Fruit fly (Drosophila melanogaster) whole organism, embryonic: ENCODE results near the gene CG6290.
A peak's percentile ranks its signal among the peaks of the same experiment; 100 is the strongest.

Experiments used
- Ada2b ChIP-seq: fragments of 200-800 bp; sonication (Bioruptor generic); IDR thresholded peaks from 2 replicates; pipeline ENCODE4 v1.3.6; 2022; ENCODE audit warnings: missing biosample characterization, missing genetic modification characterization
- Antp ChIP-seq: fragments of 200-800 bp; sonication (Bioruptor generic); optimal IDR thresholded peaks from 3 replicates; lab custom pipeline; 2016; ENCODE audit warnings: missing biosample characterization, missing genetic modification characterization
- CG10366 ChIP-seq: fragments of 200-800 bp; sonication (Bioruptor generic); IDR thresholded peaks from 2 replicates; pipeline ENCODE4 v1.3.6; 2022; ENCODE audit warnings: missing biosample characterization, missing genetic modification characterization
- CG11456 ChIP-seq: fragments of 200-800 bp; sonication (Bioruptor generic); IDR thresholded peaks from 3 replicates; pipeline ENCODE4 v1.3.6; 2022; ENCODE audit warnings: missing biosample characterization, missing genetic modification characterization
- CG12104 ChIP-seq: fragments of 200-800 bp; sonication (Bioruptor generic); optimal IDR thresholded peaks from 3 replicates; lab custom pipeline; 2016; ENCODE audit warnings: missing biosample characterization, missing genetic modification characterization
- CG12769 ChIP-seq: fragments of 200-800 bp; sonication (Bioruptor generic); optimal IDR thresholded peaks from 2 replicates; lab custom pipeline; 2019; ENCODE audit warnings: missing biosample characterization, mild to moderate bottlenecking, missing genetic modification characterization, moderate library complexity
- CG13424 ChIP-seq: fragments of 200-800 bp; sonication (Bioruptor generic); optimal IDR thresholded peaks from 2 replicates; lab custom pipeline; 2019; ENCODE audit warnings: missing biosample characterization, mild to moderate bottlenecking, missing genetic modification characterization, moderate library complexity
- CG15269 ChIP-seq: fragments of 200-800 bp; sonication (Bioruptor generic); optimal IDR thresholded peaks from 2 replicates; lab custom pipeline; 2018; ENCODE audit warnings: missing biosample characterization, mild to moderate bottlenecking, missing genetic modification characterization, moderate library complexity
- CG16863 ChIP-seq: fragments of 200-800 bp; sonication (Bioruptor generic); optimal IDR thresholded peaks from 3 replicates; lab custom pipeline; 2016; ENCODE audit warnings: missing biosample characterization, missing genetic modification characterization
- CG17186 ChIP-seq: fragments of 200-800 bp; sonication (Bioruptor generic); optimal IDR thresholded peaks from 3 replicates; lab custom pipeline; 2017; ENCODE audit warnings: missing biosample characterization, missing genetic modification reagents, missing genetic modification characterization
- CG17385 ChIP-seq: fragments of 200-800 bp; sonication (Bioruptor generic); optimal IDR thresholded peaks from 3 replicates; lab custom pipeline; 2018; ENCODE audit warnings: missing biosample characterization, mild to moderate bottlenecking, missing genetic modification characterization
- CG17568 ChIP-seq: fragments of 200-800 bp; sonication (Bioruptor generic); optimal IDR thresholded peaks from 2 replicates; lab custom pipeline; 2018; ENCODE audit warnings: missing biosample characterization, mild to moderate bottlenecking, missing genetic modification characterization, moderate library complexity
- CG1792 ChIP-seq: fragments of 200-800 bp; sonication (Bioruptor generic); optimal IDR thresholded peaks from 2 replicates; lab custom pipeline; 2016; ENCODE audit warnings: missing biosample characterization, missing genetic modification characterization
- CG2120 ChIP-seq: fragments of 200-800 bp; sonication (Bioruptor generic); optimal IDR thresholded peaks from 3 replicates; lab custom pipeline; 2016; ENCODE audit warnings: missing biosample characterization, missing genetic modification characterization
- CG32532 ChIP-seq: fragments of 200-800 bp; sonication (Bioruptor generic); IDR thresholded peaks from 2 replicates; pipeline ENCODE4 v1.3.6; 2022; ENCODE audit warnings: missing biosample characterization, missing genetic modification characterization
- CG32767 ChIP-seq: fragments of 200-800 bp; sonication (Bioruptor generic); IDR thresholded peaks from 2 replicates; pipeline ENCODE4 v1.3.6; 2022; ENCODE audit warnings: missing biosample characterization, missing genetic modification characterization
- CG34224 ChIP-seq: fragments of 200-800 bp; sonication (Bioruptor generic); IDR thresholded peaks from 3 replicates; pipeline ENCODE4 v1.3.6; 2022; ENCODE audit warnings: missing biosample characterization, missing genetic modification characterization; ENCODE audit not compliant: partially characterized antibody
- CG6654 ChIP-seq: fragments of 200-800 bp; sonication (Bioruptor generic); optimal IDR thresholded peaks from 2 replicates; lab custom pipeline; 2017; ENCODE audit warnings: missing biosample characterization, mild to moderate bottlenecking, missing genetic modification characterization
- CG6791 ChIP-seq: fragments of 200-800 bp; sonication (Bioruptor generic); IDR thresholded peaks from 3 replicates; pipeline ENCODE4 v1.3.6; 2022; ENCODE audit warnings: missing biosample characterization, missing genetic modification characterization; ENCODE audit not compliant: partially characterized antibody
- CG7271 ChIP-seq: fragments of 200-800 bp; sonication (Bioruptor generic); optimal IDR thresholded peaks from 2 replicates; lab custom pipeline; 2018; ENCODE audit warnings: missing biosample characterization, mild to moderate bottlenecking, missing genetic modification characterization, moderate library complexity
- CG7357 ChIP-seq: fragments of 200-800 bp; sonication (Bioruptor generic); IDR thresholded peaks from 3 replicates; pipeline ENCODE4 v1.3.6; 2022; ENCODE audit warnings: missing biosample characterization, missing genetic modification characterization
- CG8089 ChIP-seq: fragments of 200-800 bp; sonication (Bioruptor generic); optimal IDR thresholded peaks from 3 replicates; lab custom pipeline; 2016; ENCODE audit warnings: missing biosample characterization, missing genetic modification characterization
- CG9215 ChIP-seq: fragments of 200-800 bp; sonication (Bioruptor generic); IDR thresholded peaks from 2 replicates; pipeline ENCODE4 v1.3.6; 2022; ENCODE audit warnings: missing biosample characterization, missing genetic modification characterization
- Dad ChIP-seq: fragments of 200-800 bp; sonication (Bioruptor generic); optimal IDR thresholded peaks from 3 replicates; lab custom pipeline; 2016; ENCODE audit warnings: missing biosample characterization, missing genetic modification characterization
- Deaf1 ChIP-seq: fragments of 200-800 bp; optimal IDR thresholded peaks from 3 replicates; lab custom pipeline; 2019; ENCODE audit warnings: missing biosample characterization, mild to moderate bottlenecking, missing genetic modification characterization, moderate library complexity
- GATAe ChIP-seq: fragments of 200-800 bp; sonication (Bioruptor generic); conservative IDR thresholded peaks from 2 replicates; pipeline ENCODE4 v1.3.6; 2022; ENCODE audit warnings: missing biosample characterization, missing genetic modification characterization
- Hr3 ChIP-seq: fragments of 200-800 bp; sonication (Bioruptor generic); optimal IDR thresholded peaks from 3 replicates; lab custom pipeline; 2016; ENCODE audit warnings: missing biosample characterization, missing genetic modification characterization
- Hsf ChIP-seq: fragments of 200-800 bp; sonication (Bioruptor generic); optimal IDR thresholded peaks from 3 replicates; lab custom pipeline; 2016; ENCODE audit warnings: missing biosample characterization, missing genetic modification characterization
- Lpt ChIP-seq: fragments of >200 bp; optimal IDR thresholded peaks from 2 replicates; lab custom pipeline; 2018; ENCODE audit warnings: missing biosample characterization, missing genetic modification characterization
- Meics ChIP-seq: fragments of 200-800 bp; sonication (Bioruptor generic); optimal IDR thresholded peaks from 2 replicates; lab custom pipeline; 2017; ENCODE audit warnings: missing biosample characterization, mild to moderate bottlenecking, missing genetic modification characterization
- NC2α ChIP-seq: fragments of 200-800 bp; sonication (Bioruptor generic); optimal IDR thresholded peaks from 2 replicates; lab custom pipeline; 2016; ENCODE audit warnings: missing biosample characterization, missing genetic modification characterization
- Rfx ChIP-seq: fragments of 200-800 bp; sonication (Bioruptor generic); IDR thresholded peaks from 2 replicates; pipeline ENCODE4 v1.3.6; 2022; ENCODE audit warnings: missing biosample characterization, missing genetic modification characterization
- Sox102F ChIP-seq: fragments of 200-800 bp; sonication (Bioruptor generic); optimal IDR thresholded peaks from 2 replicates; lab custom pipeline; 2018; ENCODE audit warnings: missing biosample characterization, mild to moderate bottlenecking, missing genetic modification characterization, moderate library complexity
- Ssrp ChIP-seq: fragments of 200-800 bp; sonication (Bioruptor generic); optimal IDR thresholded peaks from 2 replicates; lab custom pipeline; 2018; ENCODE audit warnings: missing biosample characterization, mild to moderate bottlenecking, missing genetic modification characterization, moderate library complexity
- Stat92E ChIP-seq, 3 experiments: fragments of >200 bp in 2 of 3; fragments of 200-800 bp in 1 of 3; sonication (Bioruptor generic) in 1 of 3; optimal IDR thresholded peaks; 2 replicates each; lab custom pipeline; 2017 to 2019; ENCODE audit warnings: missing biosample characterization in 3 of 3, missing genetic modification characterization in 3 of 3, mild to moderate bottlenecking in 1 of 3, moderate library complexity in 1 of 3
- Usf ChIP-seq: fragments of 200-800 bp; sonication (Bioruptor generic); optimal IDR thresholded peaks from 2 replicates; lab custom pipeline; 2017; ENCODE audit warnings: missing genotype, missing biosample characterization, missing genetic modification characterization
- ab ChIP-seq: fragments of 200-800 bp; sonication (Bioruptor generic); optimal IDR thresholded peaks from 2 replicates; lab custom pipeline; 2016; ENCODE audit warnings: missing biosample characterization, missing genetic modification characterization
- ap ChIP-seq: fragments of 200-800 bp; sonication (Bioruptor generic); IDR thresholded peaks from 2 replicates; pipeline ENCODE4 v1.3.6; 2022; ENCODE audit warnings: missing biosample characterization, missing genetic modification characterization
- cas ChIP-seq: fragments of 200-800 bp; sonication (Bioruptor generic); IDR thresholded peaks from 2 replicates; pipeline ENCODE4 v1.3.6; 2022; ENCODE audit warnings: missing biosample characterization, missing genetic modification characterization
- ind ChIP-seq: fragments of 200-800 bp; sonication (Bioruptor generic); optimal IDR thresholded peaks from 3 replicates; lab custom pipeline; 2016; ENCODE audit warnings: missing biosample characterization, missing genetic modification characterization
- jumu ChIP-seq: fragments of 200-800 bp; sonication (Bioruptor generic); optimal IDR thresholded peaks from 3 replicates; lab custom pipeline; 2016; ENCODE audit warnings: missing biosample characterization, missing genetic modification characterization
- klu ChIP-seq: fragments of 200-800 bp; sonication (Bioruptor generic); IDR thresholded peaks from 2 replicates; pipeline ENCODE4 v1.3.6; 2022; ENCODE audit warnings: missing biosample characterization, missing genetic modification characterization
- knrl ChIP-seq: fragments of 200-800 bp; sonication (Bioruptor generic); IDR thresholded peaks from 3 replicates; pipeline ENCODE4 v1.3.6; 2022; ENCODE audit warnings: missing biosample characterization, missing genetic modification characterization; ENCODE audit not compliant: partially characterized antibody
- lmd ChIP-seq: fragments of 200-800 bp; sonication (Bioruptor generic); IDR thresholded peaks from 2 replicates; pipeline ENCODE4 v1.3.6; 2022; ENCODE audit warnings: missing biosample characterization, missing genetic modification characterization
- onecut ChIP-seq: fragments of 200-800 bp; sonication (Bioruptor generic); IDR thresholded peaks from 2 replicates; pipeline ENCODE4 v1.3.6; 2022; ENCODE audit warnings: missing biosample characterization, missing genetic modification characterization
- org-1 ChIP-seq: fragments of 200-800 bp; sonication (Bioruptor generic); optimal IDR thresholded peaks from 2 replicates; lab custom pipeline; 2017; ENCODE audit warnings: missing biosample characterization, missing genetic modification characterization
- phol ChIP-seq: fragments of 200-800 bp; sonication (Bioruptor generic); optimal IDR thresholded peaks from 3 replicates; lab custom pipeline; 2018; ENCODE audit warnings: missing biosample characterization, mild to moderate bottlenecking, missing genetic modification characterization, moderate library complexity
- pum ChIP-seq: fragments of 200-800 bp; sonication (Bioruptor generic); optimal IDR thresholded peaks from 2 replicates; lab custom pipeline; 2016; ENCODE audit warnings: missing biosample characterization, missing genetic modification characterization
- sisA ChIP-seq: fragments of 200-800 bp; sonication (Bioruptor generic); IDR thresholded peaks from 2 replicates; pipeline ENCODE4 v1.3.6; 2022; ENCODE audit warnings: missing biosample characterization, missing genetic modification characterization
- tio ChIP-seq: fragments of 200-800 bp; sonication (Bioruptor generic); optimal IDR thresholded peaks from 2 replicates; lab custom pipeline; 2017; ENCODE audit warnings: missing biosample characterization, missing genetic modification characterization, inconsistent platforms
- unpg ChIP-seq: fragments of 200-800 bp; sonication (Bioruptor generic); optimal IDR thresholded peaks from 3 replicates; lab custom pipeline; 2018; ENCODE audit warnings: missing biosample characterization, mild to moderate bottlenecking, missing genetic modification characterization, moderate library complexity

CG6290 gene

DNA sequence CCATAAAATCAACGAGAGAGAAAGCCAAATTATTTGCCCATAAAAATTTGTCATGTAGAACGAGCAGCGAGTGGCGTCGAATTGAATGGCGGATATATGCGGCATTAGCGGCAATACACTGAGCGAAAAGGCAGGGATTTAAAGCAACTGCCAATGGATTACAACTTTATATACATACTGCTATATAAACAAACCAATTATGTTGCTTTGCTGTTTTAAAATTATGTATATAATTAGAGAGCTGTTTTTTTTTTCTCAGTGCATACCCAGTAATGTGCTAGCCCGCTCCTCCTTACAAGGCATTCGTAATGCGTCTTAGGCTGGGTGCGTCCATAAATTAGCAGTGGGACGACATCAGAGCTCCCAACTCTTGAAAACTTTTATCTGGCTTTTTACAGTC lies 30.6 kb downstream of the CG6290 start (continued):
- TF ChIP-seq CG32532 (GFP tag; lab: Robert Waterston, UW) (peak; percentile 65), knrl (GFP tag; lab: Robert Waterston, UW) (no peak), GATAe (GFP tag; lab: Robert Waterston, UW) (no peak), Antp (GFP tag; lab: Kevin White, UChicago) (no peak), Dad (no peak), Meics (GFP tag; lab: Kevin White, UChicago) (peak; percentile 50), CG12769 (tag; lab: Kevin White, UChicago) (no peak), Rfx (peak; percentile 62), CG7357 (GFP tag; lab: Robert Waterston, UW) (0 out of 3 replicates have a peak, but pooled peaks have one; percentile 18), CG16863 (GFP tag; lab: Kevin White, UChicago) (no peak), CG34224 (GFP tag; lab: Robert Waterston, UW) (no peak), CG6654 (no peak), Lpt (GFP tag; lab: Kevin White, UChicago) (no peak), pum (no peak), CG6791 (no peak), CG32767 (no peak), CG15269 (tag; lab: Kevin White, UChicago) (peak; percentile 26), CG9215 (peak; percentile 14; the same call in 1 of the 2 replicates), NC2α (GFP tag; lab: Kevin White, UChicago) (no peak), ind (GFP tag; lab: Kevin White, UChicago) (peak; percentile 33), CG7271 (tag; lab: Kevin White, UChicago) (no peak), Deaf1 (tag; lab: Kevin White, UChicago) (no peak), Hr3 (no peak), CG17568 (no peak), CG12104 (GFP tag; lab: Kevin White, UChicago) (no peak), Sox102F (GFP tag; lab: Kevin White, UChicago) (peak; percentile 13), Hsf (GFP tag; lab: Kevin White, UChicago) (peak; percentile 34), unpg (GFP tag; lab: Kevin White, UChicago) (peak; percentile 25), CG8089 (no peak), ab (GFP tag; lab: Kevin White, UChicago) (no peak), onecut (GFP tag; lab: Robert Waterston, UW) (no peak), Stat92E (GFP tag; optimal IDR thresholded peaks at IDR 0.05; lab: Kevin White, UChicago) (no peak), cas (GFP tag; lab: Robert Waterston, UW) (no peak), CG1792 (GFP tag; lab: Kevin White, UChicago) (no peak), phol (tag; lab: Kevin White, UChicago) (peak; percentile 5), klu (0 out of 2 replicates have a peak, but pooled peaks have one; percentile 20), CG2120 (GFP tag; lab: Kevin White, UChicago) (peak; percentile 68), org-1 (GFP tag; lab: Kevin White, UChicago) (peak; percentile 6), CG17385 (GFP tag; lab: Kevin White, UChicago) (peak; percentile 8), lmd (peak; percentile 46), sisA (peak; percentile 33; the same call in 1 of the 2 replicates), CG10366 (GFP tag; lab: Robert Waterston, UW) (peak; percentile 49), Usf (no peak), CG17186 (no peak), ap (no peak), Ssrp (tag; lab: Kevin White, UChicago) (no peak), tio (GFP tag; lab: Kevin White, UChicago) (no peak), Ada2b (peak; percentile 43; the same call in 1 of the 2 replicates), jumu (GFP tag; lab: Kevin White, UChicago) (no peak), CG11456 (GFP tag; lab: Robert Waterston, UW) (peak; percentile 60; the same call in 1 of the 3 replicates), CG13424 (tag; lab: Kevin White, UChicago) (peak; percentile 13)
